Fruit fly (Drosophila melanogaster): ENCODE measurements around the gene S1P.
A peak's percentile ranks its signal among the peaks of the same experiment; 100 is the strongest.

S1P gene

dm6 chr3L:21617354-21617753 lies at the start of gene S1P, which contains the start of gene CG11307:
TSS of gene S1P (minus strand) at chr3L:21617376.
TSS of gene CG11307 (plus strand) at chr3L:21617623.
- TF ChIP-seq EcR (GFP tag; optimal IDR thresholded peaks at IDR 0.05) = no peak
- TF ChIP-seq usp (GFP tag; optimal IDR thresholded peaks at IDR 0.05) = no peak
- no peak for TF ChIP-seq pan (optimal IDR thresholded peaks at IDR 0.05)
- TF ChIP-seq Dll (optimal IDR thresholded peaks at IDR 0.05) = no peak
- no peak for TF ChIP-seq psq (optimal IDR thresholded peaks at IDR 0.05)
- TF ChIP-seq CG8478 (optimal IDR thresholded peaks at IDR 0.05) = no peak

- TF ChIP-seq pan (optimal IDR thresholded peaks at IDR 0.05) (no peak), psq (optimal IDR thresholded peaks at IDR 0.05) (no peak), CG8478 (optimal IDR thresholded peaks at IDR 0.05) (no peak), usp (GFP tag; optimal IDR thresholded peaks at IDR 0.05) (no peak), Dll (optimal IDR thresholded peaks at IDR 0.05) (no peak), EcR (GFP tag; optimal IDR thresholded peaks at IDR 0.05) (no peak)
Observed at dm6 chr3L:21666880-21667279, 49.7 kb upstream of the S1P start, which contains the start of gene Cpr78E. TSS of gene Cpr78E (minus strand) at chr3L:21666980.

- TF ChIP-seq CG8478 (optimal IDR thresholded peaks at IDR 0.05) (no peak), psq (optimal IDR thresholded peaks at IDR 0.05) (no peak), pan (optimal IDR thresholded peaks at IDR 0.05) (no peak), usp (GFP tag; optimal IDR thresholded peaks at IDR 0.05) (no peak), EcR (GFP tag; optimal IDR thresholded peaks at IDR 0.05) (no peak), Dll (optimal IDR thresholded peaks at IDR 0.05) (no peak)
Observed at dm6 chr3L:21652768-21653167, 35.6 kb upstream of the S1P start.

dm6 chr3L:21652124-21652523 lies 34.9 kb upstream of the S1P start:
- TF ChIP-seq Dll (optimal IDR thresholded peaks at IDR 0.05) (no peak), psq (optimal IDR thresholded peaks at IDR 0.05) (no peak), CG8478 (optimal IDR thresholded peaks at IDR 0.05) (no peak), pan (optimal IDR thresholded peaks at IDR 0.05) (no peak), EcR (GFP tag; optimal IDR thresholded peaks at IDR 0.05) (no peak), usp (GFP tag; optimal IDR thresholded peaks at IDR 0.05) (no peak)

dm6 chr3L:21651412-21651811 lies 34.2 kb upstream of the S1P start:
- no peak for TF ChIP-seq psq (optimal IDR thresholded peaks at IDR 0.05)
- no peak for TF ChIP-seq EcR (GFP tag; optimal IDR thresholded peaks at IDR 0.05)
- TF ChIP-seq Dll (optimal IDR thresholded peaks at IDR 0.05) = no peak
- TF ChIP-seq CG8478 (optimal IDR thresholded peaks at IDR 0.05) = no peak
- TF ChIP-seq usp (GFP tag; optimal IDR thresholded peaks at IDR 0.05) = no peak
- TF ChIP-seq pan (optimal IDR thresholded peaks at IDR 0.05) = no peak

dm6 chr3L:21647853-21648252 lies 30.7 kb upstream of the S1P start:
- TF ChIP-seq EcR (GFP tag; optimal IDR thresholded peaks at IDR 0.05) = no peak
- no peak for TF ChIP-seq pan (optimal IDR thresholded peaks at IDR 0.05)
- no peak for TF ChIP-seq usp (GFP tag; optimal IDR thresholded peaks at IDR 0.05)
- TF ChIP-seq Dll (optimal IDR thresholded peaks at IDR 0.05) = no peak
- TF ChIP-seq psq (optimal IDR thresholded peaks at IDR 0.05) = no peak
- TF ChIP-seq CG8478 (optimal IDR thresholded peaks at IDR 0.05) = no peak

- TF ChIP-seq EcR (GFP tag; optimal IDR thresholded peaks at IDR 0.05) (no peak), Dll (optimal IDR thresholded peaks at IDR 0.05) (no peak), usp (GFP tag; optimal IDR thresholded peaks at IDR 0.05) (no peak), CG8478 (optimal IDR thresholded peaks at IDR 0.05) (no peak), psq (optimal IDR thresholded peaks at IDR 0.05) (no peak), pan (optimal IDR thresholded peaks at IDR 0.05) (no peak)
Observed at dm6 chr3L:21645878-21646277, 28.7 kb upstream of the S1P start.

- TF ChIP-seq EcR (GFP tag; optimal IDR thresholded peaks at IDR 0.05) (no peak), CG8478 (optimal IDR thresholded peaks at IDR 0.05) (no peak), Dll (optimal IDR thresholded peaks at IDR 0.05) (no peak), pan (optimal IDR thresholded peaks at IDR 0.05) (no peak), psq (optimal IDR thresholded peaks at IDR 0.05) (no peak), usp (GFP tag; optimal IDR thresholded peaks at IDR 0.05) (no peak)
Observed at dm6 chr3L:21644607-21645006, 27.4 kb upstream of the S1P start, which contains the start of gene CG43980. TSS of gene CG43980 (plus strand) at chr3L:21644958.

dm6 chr3L:21644176-21644575 lies 27.0 kb upstream of the S1P start:
- peak in 1 of 2 experiments; percentile 79 for TF ChIP-seq EcR (GFP tag; optimal IDR thresholded peaks at IDR 0.05)
- no peak for TF ChIP-seq psq (optimal IDR thresholded peaks at IDR 0.05)

- TF ChIP-seq EcR (GFP tag; optimal IDR thresholded peaks at IDR 0.05) = no peak
- no peak for TF ChIP-seq usp (GFP tag; optimal IDR thresholded peaks at IDR 0.05)
- TF ChIP-seq psq (optimal IDR thresholded peaks at IDR 0.05) = no peak
- TF ChIP-seq CG8478 (optimal IDR thresholded peaks at IDR 0.05) = no peak
- TF ChIP-seq Dll (optimal IDR thresholded peaks at IDR 0.05) = no peak
- no peak for TF ChIP-seq pan (optimal IDR thresholded peaks at IDR 0.05)
Observed at dm6 chr3L:21642908-21643572, 25.9 kb upstream of the S1P start.

dm6 chr3L:21640815-21641214 lies 23.6 kb upstream of the S1P start, which contains the start of gene Atox1:
TSS of gene Atox1 (plus strand) at chr3L:21640995.
- TF ChIP-seq pan (optimal IDR thresholded peaks at IDR 0.05) (no peak), EcR (GFP tag; optimal IDR thresholded peaks at IDR 0.05) (no peak), psq (optimal IDR thresholded peaks at IDR 0.05) (no peak)

dm6 chr3L:21639059-21639458 lies 21.9 kb upstream of the S1P start, which contains the start of gene CG32445:
TSS of gene CG32445 (plus strand) at chr3L:21639359.
- TF ChIP-seq Dll (optimal IDR thresholded peaks at IDR 0.05) (no peak), usp (GFP tag; optimal IDR thresholded peaks at IDR 0.05) (no peak), EcR (GFP tag; optimal IDR thresholded peaks at IDR 0.05) (no peak), psq (optimal IDR thresholded peaks at IDR 0.05) (no peak)

Data from whole organism.